Worm (Caenorhabditis elegans): ENCODE results near the gene F10C2.4.

- TF ChIP-seq ama-1 (optimal IDR thresholded peaks at IDR 0.05) (no peak), ama-1 (GFP tag; optimal IDR thresholded peaks at IDR 0.05) (no peak), zim-3 (tag; optimal IDR thresholded peaks at IDR 0.05) (no peak), snpc-1.1 (tag; optimal IDR thresholded peaks at IDR 0.05; ENCODE audit: insufficient read depth) (no peak), unc-62 (GFP tag; optimal IDR thresholded peaks at IDR 0.05) (no peak), snpc-4 (GFP tag; optimal IDR thresholded peaks at IDR 0.05) (no peak), snpc-4 (tag; optimal IDR thresholded peaks at IDR 0.05) (no peak), madf-10 (tag; optimal IDR thresholded peaks at IDR 0.05) (no peak), cebp-2 (GFP tag; IDR thresholded peaks at IDR 0.05) (no peak), ceh-40 (GFP tag; IDR thresholded peaks at IDR 0.05) (no peak), pbrm-1 (GFP tag; IDR thresholded peaks at IDR 0.05) (no peak), F33H1.4 (GFP tag; IDR thresholded peaks at IDR 0.05) (no peak), F10E7.11 (tag; optimal IDR thresholded peaks at IDR 0.05) (no peak), egl-44 (GFP tag; IDR thresholded peaks at IDR 0.05) (no peak)
These were observed 28.1 kb upstream of the F10C2.4 start, which contains the start of gene add-2 for ce11 chrV:12013298-12013697.

All from whole organism, young adult.